Worm (Caenorhabditis elegans): ENCODE results near the gene K10C9.7.

DNA sequence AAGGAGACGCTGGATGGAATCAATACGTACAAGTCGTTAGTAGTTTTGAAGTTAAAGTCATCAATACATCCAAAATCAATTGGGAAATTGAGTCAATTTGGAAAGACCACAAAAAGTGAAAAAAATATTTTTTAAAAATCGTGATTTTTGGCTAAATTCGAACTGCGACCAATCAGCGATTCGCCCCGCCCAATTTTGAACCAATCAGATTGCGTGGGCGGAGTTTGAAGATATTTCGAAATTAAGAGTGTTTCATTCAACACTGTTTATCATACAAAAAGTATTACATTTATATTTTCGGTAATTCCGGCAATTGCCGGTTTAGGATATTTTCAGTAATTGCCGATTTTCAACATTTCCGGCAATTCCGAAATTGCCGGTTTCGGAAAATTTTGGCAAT is 50.2 kb downstream of the K10C9.7 start:
- TF ChIP-seq zag-1 (tag; optimal IDR thresholded peaks at IDR 0.05) (no peak), nhr-23 (tag; optimal IDR thresholded peaks at IDR 0.05) (no peak), nhr-77 (tag; optimal IDR thresholded peaks at IDR 0.05) (no peak), nhr-12 (tag; optimal IDR thresholded peaks at IDR 0.05) (no peak), egl-27 (tag; optimal IDR thresholded peaks at IDR 0.05) (no peak), nhr-25 (tag; optimal IDR thresholded peaks at IDR 0.05) (no peak), aly-2 (tag; optimal IDR thresholded peaks at IDR 0.05) (no peak), unc-39 (tag; optimal IDR thresholded peaks at IDR 0.05) (no peak), R02D3.7 (tag; optimal IDR thresholded peaks at IDR 0.05) (no peak), fos-1 (tag; optimal IDR thresholded peaks at IDR 0.05) (no peak), ceh-82 (tag; optimal IDR thresholded peaks at IDR 0.05) (no peak), nhr-237 (tag; optimal IDR thresholded peaks at IDR 0.05) (no peak)

Data from whole organism, L2 larva.